Worm (Caenorhabditis elegans): ENCODE data around the gene C45B2.3.

Gene C45B2.3

ce11 chrX:6091967-6092366 is 9.2 kb downstream of the C45B2.3 start, which contains the start of gene hsp-3 (continued):
- no peak for TF ChIP-seq fkh-2 (tag; optimal IDR thresholded peaks at IDR 0.05)
- peak; percentile 98 for TF ChIP-seq lin-39 (tag; optimal IDR thresholded peaks at IDR 0.05)
- TF ChIP-seq jun-1 (tag; optimal IDR thresholded peaks at IDR 0.05), result peak; percentile 97
- TF ChIP-seq ceh-16 (tag; optimal IDR thresholded peaks at IDR 0.05), result no peak
- TF ChIP-seq nfya-1 (tag; optimal IDR thresholded peaks at IDR 0.05; ENCODE audit: insufficient read depth), result peak; percentile 100

DNA sequence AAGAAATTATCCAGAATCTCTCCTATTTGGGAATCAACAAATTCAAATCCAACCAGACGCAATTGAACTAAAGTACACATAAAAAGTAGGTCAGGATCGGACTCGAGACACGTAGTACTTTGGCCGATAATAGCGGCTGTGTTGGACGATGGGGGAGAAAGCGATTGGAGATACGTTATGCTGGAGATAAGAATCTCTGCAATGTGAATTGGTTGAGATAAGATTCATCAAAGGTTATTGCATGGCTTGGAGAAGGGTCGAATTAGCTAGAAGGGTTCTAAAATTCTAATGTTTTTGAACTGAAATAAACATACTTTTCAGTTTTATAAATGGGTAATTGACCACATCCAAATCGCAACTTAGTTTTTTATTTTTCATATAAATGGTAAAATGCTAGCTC is 9.8 kb downstream of the C45B2.3 start:
- peak; percentile 51 for TF ChIP-seq nhr-25 (tag; optimal IDR thresholded peaks at IDR 0.05)
- no peak for TF ChIP-seq nhr-12 (tag; optimal IDR thresholded peaks at IDR 0.05)
- peak; percentile 27 for TF ChIP-seq nhr-43 (tag; optimal IDR thresholded peaks at IDR 0.05; ENCODE audit: poor library complexity, severe bottlenecking)
- no peak for TF ChIP-seq ama-1 (optimal IDR thresholded peaks at IDR 0.05)
- no peak for TF ChIP-seq ceh-9 (tag; optimal IDR thresholded peaks at IDR 0.05)
- TF ChIP-seq nhr-23 (tag; optimal IDR thresholded peaks at IDR 0.05), result peak; percentile 88
- peak; percentile 95 for TF ChIP-seq elt-1 (tag; optimal IDR thresholded peaks at IDR 0.05)
- TF ChIP-seq nhr-11 (tag; optimal IDR thresholded peaks at IDR 0.05), result no peak

ce11 chrX:6093046-6093445 is 10.3 kb downstream of the C45B2.3 start, which contains the start of gene C15H9.5:
C15H9.5 (plus strand) TSS chrX:6093300.
- TF ChIP-seq lin-15B (tag; optimal IDR thresholded peaks at IDR 0.05) (peak; percentile 14), pqm-1 (tag; optimal IDR thresholded peaks at IDR 0.05) (peak; percentile 15), jun-1 (tag; optimal IDR thresholded peaks at IDR 0.05) (no peak), ceh-16 (tag; optimal IDR thresholded peaks at IDR 0.05) (no peak), ceh-82 (tag; optimal IDR thresholded peaks at IDR 0.05) (no peak), nfya-1 (tag; optimal IDR thresholded peaks at IDR 0.05; ENCODE audit: insufficient read depth) (peak; percentile 62), elt-2 (tag; optimal IDR thresholded peaks at IDR 0.05) (peak; percentile 46), nhr-25 (tag; optimal IDR thresholded peaks at IDR 0.05) (no peak), lin-39 (tag; optimal IDR thresholded peaks at IDR 0.05) (no peak), skn-1 (tag; optimal IDR thresholded peaks at IDR 0.05) (peak; percentile 29), pha-4 (tag; optimal IDR thresholded peaks at IDR 0.05) (peak; percentile 26)

ce11 chrX:6097551-6097950 is 14.8 kb downstream of the C45B2.3 start, which contains the start of gene C15H9.4:
C15H9.4 (plus strand) TSS chrX:6097643.
- no peak for TF ChIP-seq nhr-23 (tag; optimal IDR thresholded peaks at IDR 0.05)
- TF ChIP-seq nfya-1 (tag; optimal IDR thresholded peaks at IDR 0.05; ENCODE audit: insufficient read depth), result peak; percentile 69
- peak; percentile 27 for TF ChIP-seq egl-27 (tag; optimal IDR thresholded peaks at IDR 0.05)
- no peak for TF ChIP-seq pqm-1 (tag; optimal IDR thresholded peaks at IDR 0.05)
- TF ChIP-seq fkh-10 (GFP tag; optimal IDR thresholded peaks at IDR 0.05), result no peak
- peak; percentile 63 for TF ChIP-seq egl-5 (tag; optimal IDR thresholded peaks at IDR 0.05)
- no peak for TF ChIP-seq unc-39 (tag; optimal IDR thresholded peaks at IDR 0.05)
- peak; percentile 40 for TF ChIP-seq ceh-28 (tag; optimal IDR thresholded peaks at IDR 0.05)
- peak; percentile 76 for TF ChIP-seq lin-39 (tag; optimal IDR thresholded peaks at IDR 0.05)
- TF ChIP-seq ceh-16 (tag; optimal IDR thresholded peaks at IDR 0.05), result no peak
- peak; percentile 27 for TF ChIP-seq sea-2 (GFP tag; optimal IDR thresholded peaks at IDR 0.05)
- no peak for TF ChIP-seq daf-12 (tag; optimal IDR thresholded peaks at IDR 0.05)
- TF ChIP-seq pha-4 (tag; optimal IDR thresholded peaks at IDR 0.05), result peak; percentile 1
- TF ChIP-seq hmg-11 (tag; optimal IDR thresholded peaks at IDR 0.05), result peak; percentile 82
- no peak for TF ChIP-seq aly-2 (tag; optimal IDR thresholded peaks at IDR 0.05)
- TF ChIP-seq ceh-9 (tag; optimal IDR thresholded peaks at IDR 0.05), result no peak
- no peak for TF ChIP-seq nhr-43 (tag; optimal IDR thresholded peaks at IDR 0.05; ENCODE audit: poor library complexity, severe bottlenecking)
- TF ChIP-seq lsy-12 (tag; optimal IDR thresholded peaks at IDR 0.05), result peak; percentile 69
- TF ChIP-seq mdl-1 (tag; optimal IDR thresholded peaks at IDR 0.05), result no peak

ce11 chrX:6098420-6098819 is 15.7 kb downstream of the C45B2.3 start:
- TF ChIP-seq eor-1 (tag; optimal IDR thresholded peaks at IDR 0.05) (no peak), zag-1 (tag; optimal IDR thresholded peaks at IDR 0.05) (no peak), elt-2 (tag; optimal IDR thresholded peaks at IDR 0.05) (peak; percentile 85), lin-15B (tag; optimal IDR thresholded peaks at IDR 0.05) (no peak), nhr-43 (tag; optimal IDR thresholded peaks at IDR 0.05; ENCODE audit: poor library complexity, severe bottlenecking) (no peak), pha-4 (tag; optimal IDR thresholded peaks at IDR 0.05) (peak; percentile 77), nhr-76 (tag; optimal IDR thresholded peaks at IDR 0.05) (no peak), skn-1 (tag; optimal IDR thresholded peaks at IDR 0.05) (no peak), nhr-23 (tag; optimal IDR thresholded peaks at IDR 0.05) (no peak), pqm-1 (tag; optimal IDR thresholded peaks at IDR 0.05) (peak; percentile 78), nfya-1 (tag; optimal IDR thresholded peaks at IDR 0.05; ENCODE audit: insufficient read depth) (no peak)

All from whole organism, L3 larva.